Worm (Caenorhabditis elegans): ENCODE measurements around the gene lec-5.

The lec-5 gene

ce11 chrII:5794195-5794594 lies 46.7 kb downstream of the lec-5 start, which contains the start of gene acdh-8:
TSS of gene acdh-8 (plus strand) at chrII:5794495.
- no peak for TF ChIP-seq blmp-1 (tag; optimal IDR thresholded peaks at IDR 0.05)
- no peak for TF ChIP-seq mls-2 (tag; optimal IDR thresholded peaks at IDR 0.05)
- no peak for TF ChIP-seq ceh-43 (GFP tag; optimal IDR thresholded peaks at IDR 0.05)
- TF ChIP-seq nhr-28 (tag; optimal IDR thresholded peaks at IDR 0.05) = no peak
- no peak for TF ChIP-seq zip-8 (tag; optimal IDR thresholded peaks at IDR 0.05)
- TF ChIP-seq mep-1 (tag; optimal IDR thresholded peaks at IDR 0.05) = no peak

ce11 chrII:5792490-5792889 lies 48.4 kb downstream of the lec-5 start, which contains the start of gene K05F1.14:
TSS of gene K05F1.14 (minus strand) at chrII:5792590.
- no peak for TF ChIP-seq nhr-237 (tag; optimal IDR thresholded peaks at IDR 0.05)
- TF ChIP-seq sem-2 (GFP tag; optimal IDR thresholded peaks at IDR 0.05) = no peak
- TF ChIP-seq ceh-43 (GFP tag; optimal IDR thresholded peaks at IDR 0.05) = no peak
- TF ChIP-seq nhr-28 (tag; optimal IDR thresholded peaks at IDR 0.05) = no peak
- TF ChIP-seq unc-120 (tag; optimal IDR thresholded peaks at IDR 0.05; ENCODE audit: poor library complexity, severe bottlenecking) = no peak
- TF ChIP-seq pha-4 (tag; optimal IDR thresholded peaks at IDR 0.05) = no peak
- TF ChIP-seq tbx-8 (GFP tag; optimal IDR thresholded peaks at IDR 0.05) = no peak
- no peak for TF ChIP-seq elt-3 (tag; optimal IDR thresholded peaks at IDR 0.05)
- TF ChIP-seq bed-3 (GFP tag; optimal IDR thresholded peaks at IDR 0.05) = no peak
- no peak for TF ChIP-seq drap-1 (GFP tag; optimal IDR thresholded peaks at IDR 0.05)
- no peak for TF ChIP-seq snpc-4 (tag; optimal IDR thresholded peaks at IDR 0.05)
- TF ChIP-seq ceh-39 (tag; optimal IDR thresholded peaks at IDR 0.05) = no peak
- TF ChIP-seq mep-1 (tag; optimal IDR thresholded peaks at IDR 0.05) = no peak
- no peak for TF ChIP-seq unc-62 (GFP tag; optimal IDR thresholded peaks at IDR 0.05)
- no peak for TF ChIP-seq unc-39 (tag; optimal IDR thresholded peaks at IDR 0.05)
- no peak for TF ChIP-seq hlh-1 (tag; optimal IDR thresholded peaks at IDR 0.05)
- no peak for TF ChIP-seq ztf-11 (tag; optimal IDR thresholded peaks at IDR 0.05)

DNA sequence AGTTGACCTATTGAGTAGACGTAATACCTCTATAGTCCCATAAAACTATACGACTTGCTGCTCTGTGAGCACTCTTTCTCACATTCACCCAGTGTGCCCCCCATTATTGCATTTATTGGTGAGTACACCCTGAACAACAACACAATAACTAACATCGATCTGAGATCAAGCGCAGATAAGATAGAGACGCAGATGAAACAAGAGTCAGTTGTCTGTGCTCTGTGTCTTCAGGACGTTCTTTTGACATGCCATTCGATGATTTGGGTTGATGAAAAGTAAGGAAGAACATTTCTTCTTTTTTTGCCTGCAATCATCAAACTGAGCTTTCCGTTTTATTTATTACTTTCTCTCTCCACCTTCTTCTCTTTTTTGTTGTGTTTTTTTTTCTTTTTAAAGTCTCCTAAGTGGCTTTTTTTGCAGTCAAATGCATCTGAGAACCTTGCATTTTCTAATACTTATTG lies 50.6 kb downstream of the lec-5 start, which contains the start of gene lect-2:
Gene lect-2 (plus strand): TSS at position 411 of the 461 bp plus-strand sequence.
- TF ChIP-seq lin-32 (GFP tag; optimal IDR thresholded peaks at IDR 0.05) = no peak
- no peak for TF ChIP-seq ztf-11 (tag; optimal IDR thresholded peaks at IDR 0.05)
- TF ChIP-seq unc-120 (tag; optimal IDR thresholded peaks at IDR 0.05; ENCODE audit: poor library complexity, severe bottlenecking) = peak; percentile 6
- TF ChIP-seq pha-4 (tag; optimal IDR thresholded peaks at IDR 0.05) = no peak
- TF ChIP-seq mls-2 (tag; optimal IDR thresholded peaks at IDR 0.05) = no peak
- TF ChIP-seq snpc-4 (tag; optimal IDR thresholded peaks at IDR 0.05) = no peak
- TF ChIP-seq ceh-83 (GFP tag; optimal IDR thresholded peaks at IDR 0.05) = no peak
- TF ChIP-seq tbx-8 (GFP tag; optimal IDR thresholded peaks at IDR 0.05) = no peak
- TF ChIP-seq hlh-1 (tag; optimal IDR thresholded peaks at IDR 0.05) = peak; percentile 94
- no peak for TF ChIP-seq flh-1 (GFP tag; optimal IDR thresholded peaks at IDR 0.05)
- no peak for TF ChIP-seq elt-3 (tag; optimal IDR thresholded peaks at IDR 0.05)
- TF ChIP-seq elt-1 (tag; optimal IDR thresholded peaks at IDR 0.05; ENCODE audit: borderline replicate concordance, insufficient read depth) = peak; percentile 84
- peak; percentile 28 for TF ChIP-seq unc-62 (GFP tag; optimal IDR thresholded peaks at IDR 0.05)
- TF ChIP-seq nhr-2 (tag; optimal IDR thresholded peaks at IDR 0.05) = peak; percentile 35
- TF ChIP-seq ceh-39 (tag; optimal IDR thresholded peaks at IDR 0.05) = no peak
- TF ChIP-seq bed-3 (GFP tag; optimal IDR thresholded peaks at IDR 0.05) = no peak
